Worm (Caenorhabditis elegans): Measurements from ENCODE around the gene mpk-1.

The mpk-1 gene

DNA sequence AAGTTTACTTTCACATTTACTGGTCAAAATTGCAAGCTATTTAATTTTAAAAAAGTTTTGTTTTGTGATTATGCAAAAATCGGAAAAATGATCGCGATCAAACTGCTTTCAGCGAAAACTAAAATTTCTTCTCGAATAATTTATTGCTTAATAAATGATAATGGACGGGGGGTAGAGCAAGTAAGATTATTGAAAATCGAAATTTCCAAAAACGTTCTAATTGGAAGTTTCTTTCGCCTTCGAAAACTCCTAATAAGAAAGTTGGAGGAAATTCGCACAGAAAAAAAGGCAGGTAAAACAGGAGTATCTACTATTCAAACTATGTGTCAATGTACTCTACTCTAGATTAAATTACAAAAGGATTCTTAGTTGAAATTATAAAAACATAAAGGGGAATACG, 55.7 kb downstream of the mpk-1 start:
- TF ChIP-seq pes-1 (GFP tag; IDR thresholded peaks at IDR 0.05) (no peak), ama-1 (optimal IDR thresholded peaks at IDR 0.05) (no peak), F13C5.2 (tag; optimal IDR thresholded peaks at IDR 0.05) (no peak), flt-1 (GFP tag; IDR thresholded peaks at IDR 0.05) (no peak), ets-7 (tag; optimal IDR thresholded peaks at IDR 0.05) (no peak), B0310.2 (tag; optimal IDR thresholded peaks at IDR 0.05) (no peak), tra-4 (tag; optimal IDR thresholded peaks at IDR 0.05) (no peak), hmbx-1 (tag; optimal IDR thresholded peaks at IDR 0.05) (no peak), ceh-36 (tag; optimal IDR thresholded peaks at IDR 0.05) (no peak), aly-1 (tag; optimal IDR thresholded peaks at IDR 0.05) (no peak), ceh-13 (GFP tag; optimal IDR thresholded peaks at IDR 0.05) (no peak)

DNA sequence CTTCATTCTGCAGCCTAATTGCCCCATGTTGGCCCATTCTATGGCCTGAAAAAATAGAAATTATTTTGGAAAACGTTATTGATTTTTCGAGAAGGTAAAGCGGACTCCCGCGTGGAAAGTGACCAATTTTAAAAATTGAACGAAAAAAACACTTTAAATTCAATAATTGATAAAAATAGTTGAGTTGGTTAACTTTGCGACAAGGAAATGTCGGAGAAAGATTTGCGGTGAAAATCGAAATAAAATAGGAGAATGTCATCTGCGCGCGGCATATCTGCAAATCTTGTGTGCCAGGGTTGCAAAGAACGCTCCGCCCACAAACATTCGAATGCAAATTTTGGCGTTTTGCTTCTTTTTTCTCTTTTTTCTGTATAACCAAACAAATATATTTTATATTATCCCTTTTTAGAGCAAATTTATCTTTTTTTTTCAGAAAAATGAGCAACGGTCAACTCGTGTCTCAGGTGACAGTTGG, 57.0 kb downstream of the mpk-1 start, which contains the start of the genes rnf-121 and C16C10.4:
TSS of gene rnf-121 (minus strand) at position 51 of the 475 bp plus-strand sequence.
TSS of gene C16C10.4 (plus strand) at position 434 of the 475 bp plus-strand sequence.
- TF ChIP-seq hnd-1 (tag; optimal IDR thresholded peaks at IDR 0.05), result peak; percentile 80
- peak; percentile 77 for TF ChIP-seq aly-1 (tag; optimal IDR thresholded peaks at IDR 0.05)
- TF ChIP-seq flt-1 (GFP tag; IDR thresholded peaks at IDR 0.05), result peak; percentile 83
- TF ChIP-seq pes-1 (GFP tag; IDR thresholded peaks at IDR 0.05), result peak; percentile 91
- peak; percentile 61 for TF ChIP-seq hmbx-1 (tag; optimal IDR thresholded peaks at IDR 0.05)
- TF ChIP-seq tbx-11 (GFP tag; IDR thresholded peaks at IDR 0.05), result peak; percentile 92
- TF ChIP-seq sea-1 (GFP tag; conservative IDR thresholded peaks at IDR 0.05), result peak; percentile 93
- peak; percentile 93 for TF ChIP-seq ceh-36 (tag; optimal IDR thresholded peaks at IDR 0.05)
- TF ChIP-seq F13C5.2 (tag; optimal IDR thresholded peaks at IDR 0.05), result peak; percentile 92
- no peak for TF ChIP-seq ama-1 (optimal IDR thresholded peaks at IDR 0.05)
- peak; percentile 97 for TF ChIP-seq hmg-4 (GFP tag; optimal IDR thresholded peaks at IDR 0.05)
- TF ChIP-seq scrt-1 (GFP tag; IDR thresholded peaks at IDR 0.05), result peak; percentile 87
- TF ChIP-seq ceh-13 (GFP tag; optimal IDR thresholded peaks at IDR 0.05), result peak; percentile 93
- peak; percentile 82 for TF ChIP-seq tbx-37 (GFP tag; conservative IDR thresholded peaks at IDR 0.05)
- peak; percentile 75 for TF ChIP-seq ets-7 (tag; optimal IDR thresholded peaks at IDR 0.05)
- peak; percentile 80 for TF ChIP-seq tra-4 (tag; optimal IDR thresholded peaks at IDR 0.05)
- peak; percentile 82 for TF ChIP-seq B0310.2 (tag; optimal IDR thresholded peaks at IDR 0.05)

DNA sequence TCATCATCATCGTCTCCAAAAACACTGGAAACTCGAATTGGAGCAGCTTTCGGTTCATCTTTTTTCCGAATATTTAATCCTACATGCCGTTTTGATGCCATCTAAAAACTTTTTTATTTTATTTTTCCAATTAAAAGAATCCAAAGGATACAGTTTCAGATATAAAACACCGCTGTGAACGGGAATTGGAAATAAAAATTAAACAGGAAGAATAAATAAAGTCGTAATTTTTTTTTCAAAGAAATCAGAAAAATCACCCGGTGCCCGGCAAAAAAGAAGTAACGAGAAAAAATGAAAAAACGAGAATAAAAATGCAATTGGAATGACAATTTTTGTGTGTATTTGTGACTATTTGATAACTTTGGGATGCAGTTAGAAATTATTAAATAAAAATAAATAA, 59.2 kb downstream of the mpk-1 start, which contains the start of gene ccdc-55:
TSS of gene ccdc-55 (minus strand) at position 101 of the 400 bp plus-strand sequence.
- TF ChIP-seq tbx-37 (GFP tag; conservative IDR thresholded peaks at IDR 0.05) (no peak), tbx-11 (GFP tag; IDR thresholded peaks at IDR 0.05) (no peak), flt-1 (GFP tag; IDR thresholded peaks at IDR 0.05) (no peak), F13C5.2 (tag; optimal IDR thresholded peaks at IDR 0.05) (no peak), ama-1 (optimal IDR thresholded peaks at IDR 0.05) (no peak), pes-1 (GFP tag; IDR thresholded peaks at IDR 0.05) (no peak), aly-1 (tag; optimal IDR thresholded peaks at IDR 0.05) (no peak), hmg-4 (GFP tag; optimal IDR thresholded peaks at IDR 0.05) (no peak), B0310.2 (tag; optimal IDR thresholded peaks at IDR 0.05) (no peak), ceh-36 (tag; optimal IDR thresholded peaks at IDR 0.05) (no peak), sea-1 (GFP tag; conservative IDR thresholded peaks at IDR 0.05) (no peak), hnd-1 (tag; optimal IDR thresholded peaks at IDR 0.05) (no peak)
